Worm (Caenorhabditis elegans) whole organism, L4 larva: Measurements from ENCODE around the gene ceh-16.

ENCODE experiments used
- F10B5.3 ChIP-seq: sonication (generic microtip); optimal IDR thresholded peaks from 2 replicates; lab custom pipeline; 2016; ENCODE audit warnings: mild to moderate bottlenecking, missing genetic modification characterization, missing compliant biosample characterization
- Y75B8A.6 ChIP-seq: fragments of 200-800 bp; sonication (Bioruptor generic); IDR thresholded peaks from 2 replicates; pipeline ENCODE4 v1.3.6; 2022; ENCODE audit warnings: missing genetic modification reagents, missing genetic modification characterization, missing compliant biosample characterization
- ZK337.2 ChIP-seq: fragments of 200-800 bp; sonication (Bioruptor generic); IDR thresholded peaks from 2 replicates; pipeline ENCODE4 v1.3.6; 2022; ENCODE audit warnings: missing genetic modification reagents, missing genetic modification characterization, missing compliant biosample characterization
- ama-1 ChIP-seq: fragments of 150-350 bp; optimal IDR thresholded peaks from 2 replicates; lab custom pipeline; 2014; ENCODE audit warnings: inconsistent platforms, mixed read lengths
- arid-1 ChIP-seq: fragments of 200-800 bp; sonication (Bioruptor generic); conservative IDR thresholded peaks from 2 replicates; pipeline ENCODE4 v1.3.6; 2022; ENCODE audit warnings: missing genetic modification reagents, missing genetic modification characterization, missing compliant biosample characterization
- ceh-20 ChIP-seq: fragments of 200-800 bp; sonication (Bioruptor generic); IDR thresholded peaks from 2 replicates; pipeline ENCODE4 v1.3.6; 2022; ENCODE audit warnings: missing genetic modification reagents, missing genetic modification characterization, missing compliant biosample characterization
- ceh-62 ChIP-seq: sonication (generic microtip); optimal IDR thresholded peaks from 2 replicates; lab custom pipeline; 2017; ENCODE audit warnings: missing biosample characterization, missing genetic modification characterization
- cey-2 ChIP-seq: sonication (generic microtip); optimal IDR thresholded peaks from 3 replicates; lab custom pipeline; 2017; ENCODE audit warnings: missing genetic modification characterization, mild to moderate bottlenecking, missing compliant biosample characterization, antibody characterized with exemption, borderline replicate concordance; ENCODE audit not compliant: insufficient read depth
- daf-19 ChIP-seq: fragments of 200-800 bp; sonication (Bioruptor generic); conservative IDR thresholded peaks from 2 replicates; pipeline ENCODE4 v1.3.6; 2022; ENCODE audit warnings: missing genetic modification characterization, missing compliant biosample characterization
- dmd-6 ChIP-seq: fragments of 200-800 bp; sonication (Bioruptor generic); IDR thresholded peaks from 2 replicates; pipeline ENCODE4 v1.3.6; 2022; ENCODE audit warnings: missing genetic modification reagents, missing genetic modification characterization, missing compliant biosample characterization
- egl-43 ChIP-seq: fragments of 200-800 bp; sonication (Bioruptor generic); IDR thresholded peaks from 2 replicates; pipeline ENCODE4 v1.3.6; 2022; ENCODE audit warnings: missing genetic modification reagents, missing genetic modification characterization, missing compliant biosample characterization
- hif-1 ChIP-seq, 2 experiments: sonication (generic microtip); optimal IDR thresholded peaks; 2 replicates each; lab custom pipeline; 2016 to 2017; ENCODE audit warnings: missing compliant biosample characterization in 2 of 2, missing genetic modification characterization in 2 of 2, missing genetic modification reagents in 2 of 2, missing genotype in 2 of 2, mild to moderate bottlenecking in 1 of 2
- hlh-30 ChIP-seq: sonication (generic microtip); optimal IDR thresholded peaks from 2 replicates; lab custom pipeline; 2017; ENCODE audit warnings: antibody characterized with exemption, mild to moderate bottlenecking, missing genetic modification characterization, missing compliant biosample characterization; ENCODE audit not compliant: insufficient read depth
- lin-1 ChIP-seq: fragments of 200-800 bp; sonication (Bioruptor generic); IDR thresholded peaks from 2 replicates; pipeline ENCODE4 v1.3.6; 2022; ENCODE audit warnings: missing genetic modification reagents, missing genetic modification characterization, missing compliant biosample characterization
- lin-13 ChIP-seq: fragments of 150-350 bp; optimal IDR thresholded peaks from 2 replicates; lab custom pipeline; 2014; ENCODE audit warnings: missing biosample characterization, missing genetic modification reagents, missing genetic modification characterization
- lin-15B ChIP-seq: fragments of 150-350 bp; sonication (generic microtip); optimal IDR thresholded peaks from 3 replicates; lab custom pipeline; 2014; ENCODE audit warnings: missing biosample characterization, missing genetic modification characterization
- lsy-2 ChIP-seq, 2 experiments: fragments of 150-350 bp in 1 of 2; sonication (generic microtip) in 1 of 2; optimal IDR thresholded peaks; 2 replicates each; lab custom pipeline; 2014 to 2017; ENCODE audit warnings: missing biosample characterization in 2 of 2, missing genetic modification characterization in 2 of 2
- madf-9 ChIP-seq: fragments of 200-800 bp; sonication (Bioruptor generic); conservative IDR thresholded peaks from 2 replicates; pipeline ENCODE4 v1.3.6; 2022; ENCODE audit warnings: missing genetic modification reagents, missing genetic modification characterization, missing compliant biosample characterization
- mep-1 ChIP-seq: fragments of 150-350 bp; sonication (generic microtip); optimal IDR thresholded peaks from 3 replicates; lab custom pipeline; 2014; ENCODE audit warnings: missing biosample characterization, missing genetic modification characterization
- mxl-2 ChIP-seq: fragments of 200-800 bp; sonication (Bioruptor generic); conservative IDR thresholded peaks from 2 replicates; pipeline ENCODE4 v1.3.6; 2022; ENCODE audit warnings: missing genetic modification reagents, missing genetic modification characterization, missing compliant biosample characterization
- nhr-10 ChIP-seq: fragments of 150-350 bp; optimal IDR thresholded peaks from 2 replicates; lab custom pipeline; 2014; ENCODE audit warnings: missing biosample characterization, missing genetic modification characterization
- nhr-102 ChIP-seq: sonication (generic microtip); optimal IDR thresholded peaks from 2 replicates; lab custom pipeline; 2016; ENCODE audit warnings: mild to moderate bottlenecking, missing genetic modification characterization, moderate library complexity, missing compliant biosample characterization
- nhr-11 ChIP-seq: fragments of 150-350 bp; optimal IDR thresholded peaks from 2 replicates; lab custom pipeline; 2014; ENCODE audit warnings: missing biosample characterization, missing genetic modification characterization
- nhr-25 ChIP-seq: sonication (generic microtip); optimal IDR thresholded peaks from 2 replicates; lab custom pipeline; 2017; ENCODE audit warnings: missing genetic modification characterization, mild to moderate bottlenecking, missing compliant biosample characterization, antibody characterized with exemption, moderate library complexity, borderline replicate concordance; ENCODE audit not compliant: insufficient read depth
- nhr-28 ChIP-seq: fragments of 150-350 bp; optimal IDR thresholded peaks from 2 replicates; lab custom pipeline; 2014; ENCODE audit warnings: missing biosample characterization, missing genetic modification characterization
- nhr-48 ChIP-seq: sonication (generic microtip); optimal IDR thresholded peaks from 2 replicates; lab custom pipeline; 2016; ENCODE audit warnings: mild to moderate bottlenecking, missing genetic modification characterization, missing compliant biosample characterization
- nhr-76 ChIP-seq: fragments of 150-350 bp; optimal IDR thresholded peaks from 2 replicates; lab custom pipeline; 2014; ENCODE audit warnings: missing biosample characterization, missing genetic modification characterization
- nhr-77 ChIP-seq: fragments of 150-350 bp; optimal IDR thresholded peaks from 2 replicates; lab custom pipeline; 2014; ENCODE audit warnings: missing biosample characterization, missing genetic modification characterization
- pha-4 ChIP-seq, 2 experiments: fragments of 150-350 bp in 1 of 2; fragments of 200-800 bp in 1 of 2; sonication (Bioruptor generic) in 1 of 2; IDR thresholded peaks in 1 of 2; optimal IDR thresholded peaks in 1 of 2; 2 replicates each; pipeline versions ENCODE4 v1.3.6 to Lab custom; 2014 to 2022; ENCODE audit warnings: missing genetic modification characterization in 2 of 2, missing genetic modification reagents in 2 of 2, missing biosample characterization in 1 of 2, missing compliant biosample characterization in 1 of 2
- php-3 ChIP-seq: fragments of 200-800 bp; sonication (Bioruptor generic); IDR thresholded peaks from 2 replicates; pipeline ENCODE4 v1.3.6; 2022; ENCODE audit warnings: missing genetic modification reagents, missing genetic modification characterization, missing compliant biosample characterization
- saeg-2 ChIP-seq: fragments of 200-800 bp; sonication (Bioruptor generic); IDR thresholded peaks from 2 replicates; pipeline ENCODE4 v1.3.6; 2022; ENCODE audit warnings: missing genetic modification reagents, missing genetic modification characterization, missing compliant biosample characterization
- snpc-1.2 ChIP-seq: fragments of 200-800 bp; sonication (Bioruptor generic); IDR thresholded peaks from 2 replicates; pipeline ENCODE4 v1.3.6; 2022; ENCODE audit warnings: missing genetic modification reagents, missing genetic modification characterization, missing compliant biosample characterization
- spr-1 ChIP-seq: sonication (generic microtip); optimal IDR thresholded peaks from 2 replicates; lab custom pipeline; 2016; ENCODE audit warnings: mild to moderate bottlenecking, missing genetic modification characterization, missing compliant biosample characterization
- unc-39 ChIP-seq: sonication (generic microtip); optimal IDR thresholded peaks from 2 replicates; lab custom pipeline; 2017; ENCODE audit warnings: missing biosample characterization, missing genetic modification characterization
- unc-62 ChIP-seq, 3 experiments: fragments of 150-350 bp in 1 of 3; sonication (generic microtip); optimal IDR thresholded peaks in 2 of 3; peaks in 1 of 3; 1 replicate in 1 of 3; 2 replicates in 2 of 3; lab custom pipeline; 2014 to 2017; ENCODE audit warnings: missing biosample characterization in 3 of 3, missing genetic modification characterization in 3 of 3, missing genetic modification reagents in 3 of 3, missing genotype in 1 of 3
- vab-7 ChIP-seq: fragments of 200-800 bp; sonication (Bioruptor generic); IDR thresholded peaks from 2 replicates; pipeline ENCODE4 v1.3.6; 2022; ENCODE audit warnings: missing genetic modification reagents, missing genetic modification characterization, missing compliant biosample characterization
- zag-1 ChIP-seq: fragments of 150-350 bp; optimal IDR thresholded peaks from 2 replicates; lab custom pipeline; 2014; ENCODE audit warnings: missing biosample characterization, missing genetic modification characterization
- zfp-2 ChIP-seq: sonication (generic microtip); optimal IDR thresholded peaks from 2 replicates; lab custom pipeline; 2016; ENCODE audit warnings: mild to moderate bottlenecking, missing genetic modification characterization, missing compliant biosample characterization
- ztf-7 ChIP-seq: fragments of 150-350 bp; optimal IDR thresholded peaks from 2 replicates; lab custom pipeline; 2014; ENCODE audit warnings: missing biosample characterization, missing genetic modification characterization

ceh-16 gene

ce11 chrIII:8653875-8654386 lies 31.4 kb downstream of the ceh-16 start, which contains the start of gene F22B7.9 (continued):
- TF ChIP-seq ZK337.2 (GFP tag; lab: Robert Waterston, UW) (no peak), nhr-48 (tag; lab: Kevin White, UChicago) (peak; percentile 6), ztf-7 (tag; lab: Kevin White, UChicago) (no peak), unc-39 (tag; lab: Kevin White, UChicago) (no peak), ama-1 (lab: Kevin White, UChicago) (no peak), nhr-10 (tag; lab: Kevin White, UChicago) (no peak), nhr-11 (tag; lab: Kevin White, UChicago) (no peak), egl-43 (no peak), hlh-30 (tag; lab: Kevin White, UChicago) (peak; percentile 65), dmd-6 (GFP tag; lab: Robert Waterston, UW) (peak; percentile 27; the same call in 1 of the 2 replicates), nhr-28 (tag; lab: Kevin White, UChicago) (peak; percentile 38), F10B5.3 (no peak), ceh-62 (tag; lab: Kevin White, UChicago) (no peak), php-3 (no peak), vab-7 (GFP tag; lab: Robert Waterston, UW) (no peak), mxl-2 (GFP tag; lab: Robert Waterston, UW) (no peak), nhr-77 (tag; lab: Kevin White, UChicago) (no peak), snpc-1.2 (GFP tag; lab: Robert Waterston, UW) (no peak), zfp-2 (no peak), daf-19 (GFP tag; lab: Robert Waterston, UW) (no peak), pha-4 (GFP tag; IDR thresholded peaks at IDR 0.05; lab: Robert Waterston, UW) (no peak), pha-4 (tag; optimal IDR thresholded peaks at IDR 0.05; lab: Kevin White, UChicago) (peak; percentile 39), arid-1 (no peak), nhr-76 (no peak), madf-9 (GFP tag; lab: Robert Waterston, UW) (no peak), nhr-25 (tag; lab: Kevin White, UChicago) (no peak), lin-1 (GFP tag; lab: Robert Waterston, UW) (no peak), nhr-102 (no peak), spr-1 (tag; lab: Kevin White, UChicago) (peak; percentile 2)

ce11 chrIII:8654400-8654980 lies 32.0 kb downstream of the ceh-16 start:
- TF ChIP-seq lin-13 (GFP tag; lab: Kevin White, UChicago) (no peak), zag-1 (no peak), daf-19 (GFP tag; lab: Robert Waterston, UW) (no peak), dmd-6 (GFP tag; lab: Robert Waterston, UW) (peak; percentile 6; the same call in 1 of the 2 replicates), unc-62 (GFP tag; optimal IDR thresholded peaks at IDR 0.05 in 1 of 2; lab: Kevin White, UChicago) (peak in 1 of 2 experiments; percentile 37), unc-62 (tag; optimal IDR thresholded peaks at IDR 0.05; lab: Kevin White, UChicago) (no peak), nhr-11 (tag; lab: Kevin White, UChicago) (peak; percentile 23), lsy-2 (tag; optimal IDR thresholded peaks at IDR 0.05; lab: Kevin White, UChicago) (peak in 1 of 2 experiments; percentile 4), cey-2 (tag; lab: Kevin White, UChicago) (no peak), saeg-2 (GFP tag; lab: Robert Waterston, UW) (no peak), mxl-2 (GFP tag; lab: Robert Waterston, UW) (no peak), Y75B8A.6 (GFP tag; lab: Robert Waterston, UW) (no peak), hif-1 (tag; optimal IDR thresholded peaks at IDR 0.05; lab: Kevin White, UChicago) (no peak), lin-15B (tag; lab: Kevin White, UChicago) (no peak), spr-1 (tag; lab: Kevin White, UChicago) (no peak), mep-1 (no peak), ceh-20 (GFP tag; lab: Robert Waterston, UW) (0 out of 2 replicates have a peak, but pooled peaks have one; percentile 11)
